Worm (Caenorhabditis elegans): ENCODE results near the gene C16A3.5.

ce11 chrIII:6355359-6355758 lies 25.2 kb upstream of the C16A3.5 start:
- TF ChIP-seq skn-1 (tag; optimal IDR thresholded peaks at IDR 0.05) (no peak), ZK546.5 (tag; optimal IDR thresholded peaks at IDR 0.05) (no peak), lin-15B (tag; optimal IDR thresholded peaks at IDR 0.05) (no peak)

Measured in whole organism, L3 larva.